Fruit fly (Drosophila melanogaster) whole organism, prepupa: ENCODE measurements around the gene plh.

ENCODE experiments used
- CG10631 ChIP-seq: fragments of 200-800 bp; sonication (Bioruptor generic); optimal IDR thresholded peaks from 2 replicates; lab custom pipeline; 2016; ENCODE audit warnings: missing biosample characterization, missing genetic modification characterization
- CG11294 ChIP-seq: fragments of 200-800 bp; sonication (Bioruptor generic); IDR thresholded peaks from 2 replicates; pipeline ENCODE4 v1.3.6; 2022; ENCODE audit warnings: missing biosample characterization, missing genetic modification characterization
- CG11762 ChIP-seq: fragments of 200-800 bp; sonication (Bioruptor generic); optimal IDR thresholded peaks from 3 replicates; lab custom pipeline; 2016; ENCODE audit warnings: missing biosample characterization, missing genetic modification characterization; ENCODE audit not compliant: insufficient read depth
- CG15336 ChIP-seq: fragments of 200-800 bp; sonication (Bioruptor generic); IDR thresholded peaks from 2 replicates; pipeline ENCODE4 v1.3.6; 2022; ENCODE audit warnings: missing biosample characterization, missing genetic modification characterization
- CG1621 ChIP-seq: fragments of 200-800 bp; sonication (Bioruptor generic); optimal IDR thresholded peaks from 3 replicates; lab custom pipeline; 2018; ENCODE audit warnings: missing biosample characterization, mild to moderate bottlenecking, missing genetic modification characterization
- CG16779 ChIP-seq: fragments of 200-800 bp; sonication (Bioruptor generic); optimal IDR thresholded peaks from 3 replicates; lab custom pipeline; 2017; ENCODE audit warnings: missing biosample characterization, mild to moderate bottlenecking, missing genetic modification characterization
- CG3032 ChIP-seq: fragments of 200-800 bp; optimal IDR thresholded peaks from 2 replicates; lab custom pipeline; 2019; ENCODE audit warnings: missing biosample characterization, mild to moderate bottlenecking, missing genetic modification characterization, moderate library complexity
- CG32006 ChIP-seq: fragments of 200-800 bp; sonication (Bioruptor generic); optimal IDR thresholded peaks from 3 replicates; lab custom pipeline; 2017; ENCODE audit warnings: missing biosample characterization, mild to moderate bottlenecking, missing genetic modification characterization
- CG6163 ChIP-seq: fragments of 200-800 bp; sonication (Bioruptor generic); IDR thresholded peaks from 3 replicates; pipeline ENCODE4 v1.3.6; 2022; ENCODE audit warnings: missing biosample characterization, missing genetic modification characterization
- CG6808 ChIP-seq: fragments of 200-800 bp; sonication (Bioruptor generic); optimal IDR thresholded peaks from 3 replicates; lab custom pipeline; 2017; ENCODE audit warnings: missing biosample characterization, missing genetic modification characterization, mild to moderate bottlenecking, moderate library complexity, missing genetic modification reagents
- CG6854 ChIP-seq: fragments of 200-800 bp; sonication (Bioruptor generic); optimal IDR thresholded peaks from 2 replicates; lab custom pipeline; 2017; ENCODE audit warnings: missing biosample characterization, mild to moderate bottlenecking, missing genetic modification characterization
- CG7368 ChIP-seq: fragments of 200-800 bp; sonication (Bioruptor generic); optimal IDR thresholded peaks from 3 replicates; lab custom pipeline; 2016; ENCODE audit warnings: missing biosample characterization, missing genetic modification characterization
- CG8119 ChIP-seq: fragments of 200-800 bp; sonication (Bioruptor generic); IDR thresholded peaks from 3 replicates; pipeline ENCODE4 v1.3.6; 2022; ENCODE audit warnings: missing biosample characterization, missing genetic modification characterization
- CG8319 ChIP-seq: fragments of 200-800 bp; sonication (Bioruptor generic); optimal IDR thresholded peaks from 3 replicates; lab custom pipeline; 2016; ENCODE audit warnings: missing biosample characterization, missing genetic modification characterization
- CG9139 ChIP-seq: fragments of 200-800 bp; sonication (Bioruptor generic); optimal IDR thresholded peaks from 3 replicates; lab custom pipeline; 2017; ENCODE audit warnings: missing biosample characterization, mild to moderate bottlenecking, missing genetic modification characterization
- Eip75B ChIP-seq: fragments of 200-800 bp; sonication (Bioruptor generic); optimal IDR thresholded peaks from 3 replicates; lab custom pipeline; 2016; ENCODE audit warnings: missing biosample characterization, missing genetic modification characterization
- Eip78C ChIP-seq: fragments of 200-800 bp; sonication (Bioruptor generic); peaks from one replicate; lab custom pipeline; 2016; ENCODE audit warnings: missing biosample characterization, missing genetic modification characterization
- Eip93F ChIP-seq: fragments of 200-800 bp; sonication (Bioruptor generic); optimal IDR thresholded peaks from 2 replicates; lab custom pipeline; 2016; ENCODE audit warnings: missing biosample characterization, mild to moderate bottlenecking, missing genetic modification characterization
- Ets21C ChIP-seq: fragments of 200-800 bp; sonication (Bioruptor generic); optimal IDR thresholded peaks from 3 replicates; lab custom pipeline; 2016; ENCODE audit warnings: missing biosample characterization, missing genetic modification characterization
- Ets96B ChIP-seq: fragments of 200-800 bp; optimal IDR thresholded peaks from 2 replicates; lab custom pipeline; 2019; ENCODE audit warnings: missing biosample characterization, mild to moderate bottlenecking, missing genetic modification characterization, moderate library complexity
- Gug ChIP-seq: fragments of 200-800 bp; sonication (Bioruptor generic); IDR thresholded peaks from 2 replicates; pipeline ENCODE4 v1.3.6; 2022; ENCODE audit warnings: missing biosample characterization, missing genetic modification characterization
- Hr38 ChIP-seq: sonication (Bioruptor generic); optimal IDR thresholded peaks from 2 replicates; lab custom pipeline; 2016; ENCODE audit warnings: missing biosample characterization, missing genetic modification characterization
- Hr39 ChIP-seq: fragments of 200-800 bp; sonication (Bioruptor generic); optimal IDR thresholded peaks from 2 replicates; lab custom pipeline; 2016; ENCODE audit warnings: missing biosample characterization, missing genetic modification characterization
- Hr4 ChIP-seq: fragments of 200-800 bp; sonication (Bioruptor generic); optimal IDR thresholded peaks from 3 replicates; lab custom pipeline; 2016; ENCODE audit warnings: missing biosample characterization, missing genetic modification characterization
- OdsH ChIP-seq: fragments of 200-800 bp; sonication (Bioruptor generic); optimal IDR thresholded peaks from 3 replicates; lab custom pipeline; 2016; ENCODE audit warnings: missing biosample characterization, missing genetic modification characterization
- Sox102F ChIP-seq: fragments of 200-800 bp; sonication (Bioruptor generic); optimal IDR thresholded peaks from 2 replicates; lab custom pipeline; 2016; ENCODE audit warnings: missing biosample characterization, mild to moderate bottlenecking, missing genetic modification characterization
- Sox14 ChIP-seq: fragments of 200-800 bp; sonication (Bioruptor generic); optimal IDR thresholded peaks from 3 replicates; lab custom pipeline; 2016; ENCODE audit warnings: missing biosample characterization, missing genetic modification characterization
- dac ChIP-seq: fragments of 200-800 bp; sonication (Bioruptor generic); optimal IDR thresholded peaks from 2 replicates; lab custom pipeline; 2017; ENCODE audit warnings: missing biosample characterization, mild to moderate bottlenecking, missing genetic modification characterization
- eg ChIP-seq: fragments of 200-800 bp; sonication (Bioruptor generic); IDR thresholded peaks from 3 replicates; pipeline ENCODE4 v1.3.6; 2022; ENCODE audit warnings: missing biosample characterization, missing genetic modification characterization
- esn ChIP-seq: fragments of 200-800 bp; sonication (Bioruptor generic); optimal IDR thresholded peaks from 2 replicates; lab custom pipeline; 2016; ENCODE audit warnings: missing biosample characterization, mild to moderate bottlenecking, missing genetic modification characterization, moderate library complexity
- fd59A ChIP-seq: fragments of 200-800 bp; sonication (Bioruptor generic); optimal IDR thresholded peaks from 2 replicates; lab custom pipeline; 2017; ENCODE audit warnings: missing biosample characterization, mild to moderate bottlenecking, missing genetic modification characterization, missing genetic modification reagents
- fkh ChIP-seq: fragments of 200-800 bp; sonication (Bioruptor generic); optimal IDR thresholded peaks from 3 replicates; lab custom pipeline; 2017; ENCODE audit warnings: missing biosample characterization, mild to moderate bottlenecking, missing genetic modification characterization, moderate library complexity
- lz ChIP-seq: fragments of 200-800 bp; sonication (Bioruptor generic); optimal IDR thresholded peaks from 3 replicates; lab custom pipeline; 2016; ENCODE audit warnings: missing biosample characterization, missing genetic modification characterization
- net ChIP-seq: fragments of 200-800 bp; sonication (Bioruptor generic); optimal IDR thresholded peaks from 3 replicates; lab custom pipeline; 2016; ENCODE audit warnings: missing biosample characterization, missing genetic modification characterization
- salr ChIP-seq, 2 experiments: fragments of 200-800 bp; sonication (Bioruptor generic); optimal IDR thresholded peaks; 3 replicates each; lab custom pipeline; 2016 to 2018; ENCODE audit warnings: missing biosample characterization in 2 of 2, missing genetic modification characterization in 2 of 2, mild to moderate bottlenecking in 1 of 2
- ss ChIP-seq, 2 experiments: fragments of 200-800 bp; sonication (Bioruptor generic); optimal IDR thresholded peaks; 2 replicates in 1 of 2; 3 replicates in 1 of 2; lab custom pipeline; 2017 to 2018; ENCODE audit warnings: mild to moderate bottlenecking in 2 of 2, missing biosample characterization in 2 of 2, missing genetic modification characterization in 2 of 2, moderate library complexity in 1 of 2
- svp ChIP-seq: fragments of 200-800 bp; sonication (Bioruptor generic); peaks from one replicate; lab custom pipeline; 2016; ENCODE audit warnings: missing biosample characterization, missing genetic modification characterization
- topi ChIP-seq: fragments of 200-800 bp; sonication (Bioruptor generic); optimal IDR thresholded peaks from 3 replicates; lab custom pipeline; 2016; ENCODE audit warnings: missing biosample characterization, missing genetic modification characterization
- vri ChIP-seq: fragments of 200-800 bp; sonication (Bioruptor generic); optimal IDR thresholded peaks from 3 replicates; lab custom pipeline; 2016; ENCODE audit warnings: missing biosample characterization, mild to moderate bottlenecking, missing genetic modification characterization

The plh gene

DNA sequence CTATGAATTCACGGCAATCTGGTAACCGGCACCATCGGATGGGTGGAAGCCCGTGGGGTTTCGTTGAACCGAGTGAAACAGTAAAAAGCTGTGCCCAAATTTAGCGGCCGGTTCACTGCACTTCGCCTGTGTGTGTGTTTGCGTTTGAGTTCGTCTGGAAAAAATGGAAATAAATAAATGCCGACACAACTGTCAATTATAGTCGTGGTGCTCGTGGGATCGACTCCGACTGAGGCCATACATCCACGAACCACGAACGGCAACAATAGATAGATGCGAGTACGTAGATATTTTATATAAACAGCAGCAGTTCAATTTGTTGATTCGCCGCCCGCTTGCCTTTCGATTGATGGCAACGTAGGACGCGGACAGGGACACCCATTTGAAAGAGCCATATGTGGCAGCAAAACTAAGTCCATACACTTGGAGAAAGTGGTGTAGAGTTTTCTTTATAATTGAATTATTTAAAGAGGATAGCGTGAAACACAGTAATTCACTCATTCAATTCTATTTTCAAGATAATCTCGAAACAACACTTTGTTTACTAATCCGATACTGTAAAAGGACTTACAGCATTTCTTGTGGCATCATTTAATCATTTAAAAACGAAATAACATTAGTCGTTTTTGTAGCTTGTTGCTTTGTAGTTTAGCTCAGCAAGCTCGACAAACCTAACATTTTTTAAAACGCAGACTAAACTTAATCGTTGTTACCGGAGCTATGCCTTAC is 15.1 kb downstream of the plh start:
- TF ChIP-seq CG8119 (GFP tag; lab: Robert Waterston, UW) = peak; percentile 32; the same call in 1 of the 3 replicates
- TF ChIP-seq CG15336 (GFP tag; lab: Robert Waterston, UW) = 0 out of 2 replicates have a peak, but pooled peaks have one; percentile 15
- no peak for TF ChIP-seq Eip78C (GFP tag; lab: Kevin White, UChicago)
- peak; percentile 8 for TF ChIP-seq Hr39 (GFP tag; lab: Kevin White, UChicago)
- peak; percentile 83 for TF ChIP-seq fkh (GFP tag; lab: Kevin White, UChicago)
- peak in 1 of 2 experiments; percentile 47 for TF ChIP-seq salr (GFP tag; optimal IDR thresholded peaks at IDR 0.05; lab: Kevin White, UChicago)
- TF ChIP-seq Ets21C (GFP tag; lab: Kevin White, UChicago) = no peak
- TF ChIP-seq Hr38 (GFP tag; lab: Kevin White, UChicago) = no peak
- peak; percentile 26 for TF ChIP-seq CG6854 (GFP tag; lab: Kevin White, UChicago)
- TF ChIP-seq Hr4 = peak; percentile 34
- TF ChIP-seq CG32006 (GFP tag; lab: Kevin White, UChicago) = peak; percentile 51
- TF ChIP-seq Eip75B = no peak
- TF ChIP-seq fd59A (GFP tag; lab: Kevin White, UChicago) = no peak
- peak; percentile 64 for TF ChIP-seq svp (GFP tag; lab: Kevin White, UChicago)
- TF ChIP-seq CG6163 = 0 out of 3 replicates have a peak, but pooled peaks have one; percentile 40
- no peak for TF ChIP-seq Sox102F

DNA sequence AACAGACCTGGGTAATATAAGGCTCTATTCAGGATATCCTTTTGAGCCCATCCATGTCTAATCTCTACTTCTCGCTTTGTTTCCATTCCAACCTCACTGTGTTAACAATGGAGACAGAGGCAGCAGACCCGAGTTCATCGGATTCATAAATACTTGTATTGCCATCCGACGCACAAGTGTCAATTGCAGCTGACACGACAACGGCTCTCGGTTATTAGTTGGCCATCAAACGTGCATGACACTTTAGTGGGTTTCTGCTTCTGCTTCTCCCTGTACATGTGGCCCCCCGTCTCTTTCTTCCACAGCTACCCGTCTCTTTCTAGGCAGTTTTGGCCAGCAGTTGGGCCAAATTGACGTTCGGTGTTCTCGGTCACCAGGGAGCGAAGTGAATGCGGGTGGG is 16.2 kb downstream of the plh start:
- TF ChIP-seq eg (GFP tag; lab: Robert Waterston, UW) = 0 out of 3 replicates have a peak, but pooled peaks have one; percentile 35
- TF ChIP-seq Sox102F = no peak

DNA sequence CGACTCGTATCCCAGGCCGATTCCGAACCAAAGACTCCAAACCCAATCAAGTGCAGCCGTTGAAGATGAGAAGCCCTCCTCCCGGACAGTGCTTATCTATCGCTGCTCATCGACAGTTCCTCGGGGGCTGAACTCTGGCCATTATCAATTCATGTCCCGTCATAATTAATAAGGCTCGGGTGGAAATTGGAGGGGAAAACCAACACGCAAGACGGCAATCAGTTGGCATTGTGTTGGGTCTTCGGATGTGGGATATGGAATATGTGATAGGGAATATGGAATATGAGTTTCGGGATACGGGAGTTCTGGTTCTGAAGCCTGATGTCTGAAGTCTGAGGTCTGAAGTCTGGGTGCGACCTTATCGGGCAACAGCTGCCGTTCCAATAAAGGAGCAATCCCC is 17.4 kb downstream of the plh start:
- TF ChIP-seq ss (GFP tag; optimal IDR thresholded peaks at IDR 0.05; lab: Kevin White, UChicago) (peak; percentile 29 to 85), dac (no peak), CG3032 (tag; lab: Kevin White, UChicago) (no peak), CG6808 (GFP tag; lab: Kevin White, UChicago) (peak; percentile 39), Eip78C (GFP tag; lab: Kevin White, UChicago) (peak; percentile 32), svp (GFP tag; lab: Kevin White, UChicago) (peak; percentile 97), CG6854 (GFP tag; lab: Kevin White, UChicago) (peak; percentile 36)
- TF ChIP-seq, all 60 proteins: peak for 5

- TF ChIP-seq Gug (GFP tag; lab: Robert Waterston, UW) (no peak), Ets96B (tag; lab: Kevin White, UChicago) (no peak), fd59A (GFP tag; lab: Kevin White, UChicago) (no peak), esn (peak; percentile 16), topi (GFP tag; lab: Kevin White, UChicago) (no peak), Sox14 (no peak), CG1621 (tag; lab: Kevin White, UChicago) (no peak), fkh (GFP tag; lab: Kevin White, UChicago) (peak; percentile 99), CG9139 (GFP tag; lab: Kevin White, UChicago) (no peak), lz (no peak), CG8319 (GFP tag; lab: Kevin White, UChicago) (no peak), CG7368 (GFP tag; lab: Kevin White, UChicago) (no peak), Eip78C (GFP tag; lab: Kevin White, UChicago) (peak; percentile 75), CG6808 (GFP tag; lab: Kevin White, UChicago) (peak; percentile 13), Eip75B (no peak), CG6854 (GFP tag; lab: Kevin White, UChicago) (peak; percentile 32), net (GFP tag; lab: Kevin White, UChicago) (no peak), CG11762 (no peak), OdsH (GFP tag; lab: Kevin White, UChicago) (no peak), CG16779 (tag; lab: Kevin White, UChicago) (no peak), svp (GFP tag; lab: Kevin White, UChicago) (peak; percentile 53), CG11294 (GFP tag; lab: Robert Waterston, UW) (no peak), vri (GFP tag; lab: Kevin White, UChicago) (peak; percentile 48), CG10631 (GFP tag; lab: Kevin White, UChicago) (no peak), Eip93F (GFP tag; lab: Kevin White, UChicago) (no peak)
These were observed 18.5 kb downstream of the plh start for dm6 chr3R:4992227-4992737.
